ENCODE assay signal across 3 fruit fly cellular contexts in the genomic region with DNA sequence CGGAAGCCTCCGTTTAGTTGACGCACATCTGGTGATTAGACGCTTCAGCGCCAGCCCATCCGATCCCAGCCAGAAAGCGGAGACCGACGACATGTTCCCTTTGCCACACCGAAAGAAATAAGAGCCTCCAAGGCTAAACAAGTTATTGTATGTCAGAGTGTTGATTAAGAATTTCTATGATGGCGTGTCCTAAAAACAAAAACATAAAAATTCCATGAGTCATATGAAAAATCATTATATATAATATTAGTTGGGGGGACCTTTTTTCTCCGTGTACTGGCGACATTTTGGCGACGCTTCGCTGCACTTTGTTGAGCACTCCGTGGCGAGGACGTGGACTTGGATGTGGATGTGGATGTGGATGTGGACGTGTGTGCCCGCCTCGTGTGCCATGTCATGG.
A peak's percentile ranks its signal among the peaks of the same experiment; 100 is the strongest.
TF ChIP-seq lines count a peak whose summit lies in the region.

No protein-coding gene starts in this region.

TF ChIP-seq in whole organism, embryonic, 481 proteins besides CTCF, POLR2A, EP300 and RAD21 (continued from another document and continues in another):
- TF ChIP-seq CG2116 (GFP tag; optimal IDR thresholded peaks at IDR 0.05; lab: Kevin White, UChicago) (no peak), CG5953 (GFP tag; IDR thresholded peaks at IDR 0.05; lab: Robert Waterston, UW) (no peak), CG3726 (GFP tag; IDR thresholded peaks at IDR 0.05; lab: Robert Waterston, UW) (no peak), CG8924 (tag; optimal IDR thresholded peaks at IDR 0.05; lab: Kevin White, UChicago) (no peak), hth (optimal IDR thresholded peaks at IDR 0.05; lab: Kevin White, UChicago) (no peak), CG10209 (GFP tag; optimal IDR thresholded peaks at IDR 0.05; lab: Kevin White, UChicago) (peak; percentile 22), Gug (GFP tag; IDR thresholded peaks at IDR 0.05; lab: Robert Waterston, UW) (no peak), Awh (GFP tag; IDR thresholded peaks at IDR 0.05; lab: Robert Waterston, UW) (no peak), CG13624 (GFP tag; optimal IDR thresholded peaks at IDR 0.05; lab: Kevin White, UChicago) (no peak), aop (GFP tag; IDR thresholded peaks at IDR 0.05; lab: Robert Waterston, UW) (no peak), CG6765 (GFP tag; optimal IDR thresholded peaks at IDR 0.05; lab: Kevin White, UChicago) (no peak), CG5245 (GFP tag; optimal IDR thresholded peaks at IDR 0.05; lab: Kevin White, UChicago) (peak; percentile 37), dm (GFP tag; optimal IDR thresholded peaks at IDR 0.05; lab: Kevin White, UChicago) (no peak), p53 (GFP tag; optimal IDR thresholded peaks at IDR 0.05; lab: Kevin White, UChicago) (no peak), Atf3 (GFP tag; optimal IDR thresholded peaks at IDR 0.05; lab: Kevin White, UChicago) (no peak), CG1647 (GFP tag; optimal IDR thresholded peaks at IDR 0.05; lab: Kevin White, UChicago) (peak; percentile 7), CG10147 (GFP tag; optimal IDR thresholded peaks at IDR 0.05; lab: Kevin White, UChicago) (no peak), caup (GFP tag; optimal IDR thresholded peaks at IDR 0.05; lab: Kevin White, UChicago; ENCODE audit: severe bottlenecking) (no peak), CG4328 (GFP tag; optimal IDR thresholded peaks at IDR 0.05; lab: Kevin White, UChicago) (no peak), pum (GFP tag; optimal IDR thresholded peaks at IDR 0.05; lab: Kevin White, UChicago) (no peak), pita (GFP tag; optimal IDR thresholded peaks at IDR 0.05; lab: Kevin White, UChicago) (no peak), tup (GFP tag; optimal IDR thresholded peaks at IDR 0.05; lab: Kevin White, UChicago) (peak; percentile 26), Sry-δ (GFP tag; optimal IDR thresholded peaks at IDR 0.05; lab: Kevin White, UChicago) (no peak), CG9876 (GFP tag; optimal IDR thresholded peaks at IDR 0.05; lab: Kevin White, UChicago) (no peak), bbx (GFP tag; IDR thresholded peaks at IDR 0.05; lab: Robert Waterston, UW; ENCODE audit: partially characterized antibody) (no peak), CG4707 (GFP tag; optimal IDR thresholded peaks at IDR 0.05; lab: Kevin White, UChicago) (no peak), CG2120 (GFP tag; optimal IDR thresholded peaks at IDR 0.05; lab: Kevin White, UChicago) (no peak), eyg (GFP tag; optimal IDR thresholded peaks at IDR 0.05; lab: Kevin White, UChicago) (no peak), lola (GFP tag; optimal IDR thresholded peaks at IDR 0.05; lab: Kevin White, UChicago) (peak in 1 of 3 experiments; percentile 42), crc (GFP tag; optimal IDR thresholded peaks at IDR 0.05; lab: Kevin White, UChicago) (no peak), Side (GFP tag; optimal IDR thresholded peaks at IDR 0.05; lab: Kevin White, UChicago) (no peak), CG8281 (tag; optimal IDR thresholded peaks at IDR 0.05; lab: Kevin White, UChicago) (no peak), CG8089 (GFP tag; optimal IDR thresholded peaks at IDR 0.05; lab: Kevin White, UChicago) (no peak), CG17186 (GFP tag; optimal IDR thresholded peaks at IDR 0.05; lab: Kevin White, UChicago) (no peak), CG11247 (GFP tag; IDR thresholded peaks at IDR 0.05; lab: Robert Waterston, UW) (no peak), CG6813 (GFP tag; optimal IDR thresholded peaks at IDR 0.05; lab: Kevin White, UChicago) (no peak), CG14441 (GFP tag; IDR thresholded peaks at IDR 0.05; lab: Robert Waterston, UW) (peak; percentile 23; the same call in 1 of the 2 replicates), Dip3 (GFP tag; optimal IDR thresholded peaks at IDR 0.05; lab: Kevin White, UChicago) (no peak), CG18764 (GFP tag; optimal IDR thresholded peaks at IDR 0.05; lab: Kevin White, UChicago) (no peak), HmgZ (tag; optimal IDR thresholded peaks at IDR 0.05; lab: Kevin White, UChicago) (no peak), sqz (GFP tag; optimal IDR thresholded peaks at IDR 0.05; lab: Kevin White, UChicago) (no peak), hbn (GFP tag; IDR thresholded peaks at IDR 0.05; lab: Robert Waterston, UW; ENCODE audit: partially characterized antibody) (no peak), psq (GFP tag; optimal IDR thresholded peaks at IDR 0.05; lab: Kevin White, UChicago) (no peak), Neu2 (GFP tag; optimal IDR thresholded peaks at IDR 0.05; lab: Kevin White, UChicago; ENCODE audit: borderline replicate concordance) (no peak)

TF ChIP-seq in whole organism, prepupa, 60 proteins besides CTCF, POLR2A, EP300 and RAD21 (continued from another document):
- peak; percentile 62; the same call in 1 of the 2 replicates for TF ChIP-seq CG11294 (GFP tag; IDR thresholded peaks at IDR 0.05; lab: Robert Waterston, UW)
- TF ChIP-seq Hr38 (GFP tag; optimal IDR thresholded peaks at IDR 0.05; lab: Kevin White, UChicago): no peak
- TF ChIP-seq CG31627 (GFP tag; optimal IDR thresholded peaks at IDR 0.05; lab: Kevin White, UChicago): peak; percentile 37
- peak; percentile 83 for TF ChIP-seq Hr4 (GFP tag; optimal IDR thresholded peaks at IDR 0.05; lab: Kevin White, UChicago)
- peak; percentile 72 for TF ChIP-seq CG6276 (GFP tag; optimal IDR thresholded peaks at IDR 0.05; lab: Kevin White, UChicago)
- no peak for TF ChIP-seq CG11902 (GFP tag; optimal IDR thresholded peaks at IDR 0.05; lab: Kevin White, UChicago)
- TF ChIP-seq Ets96B (tag; optimal IDR thresholded peaks at IDR 0.05; lab: Kevin White, UChicago): peak; percentile 46
- TF ChIP-seq CG3919 (GFP tag; optimal IDR thresholded peaks at IDR 0.05; lab: Kevin White, UChicago): peak; percentile 70
- no peak for TF ChIP-seq fkh (GFP tag; optimal IDR thresholded peaks at IDR 0.05; lab: Kevin White, UChicago)
- TF ChIP-seq CG9139 (GFP tag; optimal IDR thresholded peaks at IDR 0.05; lab: Kevin White, UChicago): no peak
- peak; percentile 38 for TF ChIP-seq dsx (GFP tag; optimal IDR thresholded peaks at IDR 0.05; lab: Kevin White, UChicago; ENCODE audit: poor library complexity, severe bottlenecking)
- TF ChIP-seq vri (GFP tag; optimal IDR thresholded peaks at IDR 0.05; lab: Kevin White, UChicago): peak; percentile 12
- TF ChIP-seq esn (GFP tag; optimal IDR thresholded peaks at IDR 0.05; lab: Kevin White, UChicago): peak; percentile 53
- TF ChIP-seq pdm3 (GFP tag; optimal IDR thresholded peaks at IDR 0.05; lab: Kevin White, UChicago): peak; percentile 62
- TF ChIP-seq eg (GFP tag; IDR thresholded peaks at IDR 0.05; lab: Robert Waterston, UW): peak; percentile 82
- peak in 1 of 2 experiments; percentile 61 for TF ChIP-seq salr (GFP tag; optimal IDR thresholded peaks at IDR 0.05; lab: Kevin White, UChicago)
- peak; percentile 76 for TF ChIP-seq CG8119 (GFP tag; IDR thresholded peaks at IDR 0.05; lab: Robert Waterston, UW)
- peak in 1 of 2 experiments; percentile 9 for TF ChIP-seq ss (GFP tag; optimal IDR thresholded peaks at IDR 0.05; lab: Kevin White, UChicago)
- peak; percentile 64 for TF ChIP-seq Gug (GFP tag; IDR thresholded peaks at IDR 0.05; lab: Robert Waterston, UW)
- no peak for TF ChIP-seq OdsH (GFP tag; optimal IDR thresholded peaks at IDR 0.05; lab: Kevin White, UChicago)
- TF ChIP-seq CG16779 (tag; optimal IDR thresholded peaks at IDR 0.05; lab: Kevin White, UChicago): peak; percentile 18
- no peak for TF ChIP-seq CG10669 (GFP tag; optimal IDR thresholded peaks at IDR 0.05; lab: Kevin White, UChicago)
- TF ChIP-seq CG34406 (GFP tag; optimal IDR thresholded peaks at IDR 0.05; lab: Kevin White, UChicago): peak; percentile 35
- TF ChIP-seq Lpt (GFP tag; optimal IDR thresholded peaks at IDR 0.05; lab: Kevin White, UChicago): peak; percentile 71
- peak; percentile 70 for TF ChIP-seq CG15336 (GFP tag; IDR thresholded peaks at IDR 0.05; lab: Robert Waterston, UW)
- peak; percentile 67 for TF ChIP-seq net (GFP tag; optimal IDR thresholded peaks at IDR 0.05; lab: Kevin White, UChicago)
- TF ChIP-seq svp (GFP tag; lab: Kevin White, UChicago): peak; percentile 42
- no peak for TF ChIP-seq CG8319 (GFP tag; optimal IDR thresholded peaks at IDR 0.05; lab: Kevin White, UChicago)
- no peak for TF ChIP-seq Sox15 (GFP tag; optimal IDR thresholded peaks at IDR 0.05; lab: Kevin White, UChicago)
- TF ChIP-seq Ets21C (GFP tag; optimal IDR thresholded peaks at IDR 0.05; lab: Kevin White, UChicago): no peak
- TF ChIP-seq CG32006 (GFP tag; optimal IDR thresholded peaks at IDR 0.05; lab: Kevin White, UChicago): peak; percentile 86
- no peak for TF ChIP-seq spab (GFP tag; optimal IDR thresholded peaks at IDR 0.05; lab: Kevin White, UChicago)
- peak; percentile 89 for TF ChIP-seq CG6163 (GFP tag; IDR thresholded peaks at IDR 0.05; lab: Robert Waterston, UW)
- TF ChIP-seq achi (GFP tag; optimal IDR thresholded peaks at IDR 0.05; lab: Kevin White, UChicago): peak; percentile 58
- no peak for TF ChIP-seq CG7368 (GFP tag; optimal IDR thresholded peaks at IDR 0.05; lab: Kevin White, UChicago)
- no peak for TF ChIP-seq CG4318 (GFP tag; optimal IDR thresholded peaks at IDR 0.05; lab: Kevin White, UChicago)
- peak; percentile 21 for TF ChIP-seq CG1621 (tag; optimal IDR thresholded peaks at IDR 0.05; lab: Kevin White, UChicago)

TF ChIP-seq in whole organism, wandering third instar larva, 38 proteins besides CTCF, POLR2A, EP300 and RAD21 (continued from another document):
- TF ChIP-seq GATAd (GFP tag; optimal IDR thresholded peaks at IDR 0.05; lab: Kevin White, UChicago) (no peak), dl (GFP tag; optimal IDR thresholded peaks at IDR 0.05; lab: Kevin White, UChicago; ENCODE audit: insufficient read depth in 1 of 2, partially characterized antibody in 2 of 2) (no peak), Hr78 (GFP tag; optimal IDR thresholded peaks at IDR 0.05; lab: Kevin White, UChicago) (no peak), dsf (GFP tag; optimal IDR thresholded peaks at IDR 0.05; lab: Kevin White, UChicago; ENCODE audit: borderline replicate concordance) (no peak), OdsH (GFP tag; optimal IDR thresholded peaks at IDR 0.05; lab: Kevin White, UChicago) (peak; percentile 22), Vsx2 (GFP tag; optimal IDR thresholded peaks at IDR 0.05; lab: Kevin White, UChicago; ENCODE audit: partially characterized antibody) (no peak), Sp1 (GFP tag; optimal IDR thresholded peaks at IDR 0.05; lab: Kevin White, UChicago) (no peak), CrebA (GFP tag; optimal IDR thresholded peaks at IDR 0.05; lab: Kevin White, UChicago; ENCODE audit: borderline replicate concordance) (no peak)
